Fruit fly (Drosophila melanogaster) whole organism: Measurements from ENCODE around the gene CG15721.

ENCODE experiments used
- CG8478 ChIP-seq: fragments of >200 bp; optimal IDR thresholded peaks from 2 replicates; lab custom pipeline; 2018; ENCODE audit warnings: inconsistent platforms
- Dll ChIP-seq: fragments of >200 bp; optimal IDR thresholded peaks from 2 replicates; lab custom pipeline; 2017
- EcR ChIP-seq, 2 experiments: fragments of >200 bp; optimal IDR thresholded peaks; 2 replicates each; lab custom pipeline; 2017; ENCODE audit warnings: missing biosample characterization in 2 of 2, missing genetic modification characterization in 2 of 2, missing genetic modification reagents in 2 of 2
- pan ChIP-seq: fragments of >200 bp; optimal IDR thresholded peaks from 2 replicates; lab custom pipeline; 2017
- psq ChIP-seq: fragments of >200 bp; optimal IDR thresholded peaks from 2 replicates; lab custom pipeline; 2017
- usp ChIP-seq: fragments of >200 bp; optimal IDR thresholded peaks from 2 replicates; lab custom pipeline; 2017; ENCODE audit warnings: missing biosample characterization, missing genetic modification characterization, mixed read lengths

The CG15721 gene

dm6 chrX:12957412-12957895, 13.1 kb upstream of the CG15721 start, which contains the start of gene hec:
TSS of gene hec (minus strand) at chrX:12957462.
- TF ChIP-seq psq (lab: Kevin White, UChicago), result no peak
- TF ChIP-seq EcR (GFP tag; optimal IDR thresholded peaks at IDR 0.05; lab: Kevin White, UChicago), result no peak
- no peak for TF ChIP-seq pan
- no peak for TF ChIP-seq Dll (lab: Kevin White, UChicago)
- TF ChIP-seq usp (GFP tag; lab: Kevin White, UChicago), result no peak
- TF ChIP-seq CG8478 (lab: Kevin White, UChicago), result no peak

dm6 chrX:12958920-12959319, 11.6 kb upstream of the CG15721 start, which contains the start of gene CG32642:
TSS of gene CG32642 (plus strand) at chrX:12959220.
- TF ChIP-seq psq (lab: Kevin White, UChicago), result no peak
- TF ChIP-seq usp (GFP tag; lab: Kevin White, UChicago), result no peak
- no peak for TF ChIP-seq EcR (GFP tag; optimal IDR thresholded peaks at IDR 0.05; lab: Kevin White, UChicago)
- TF ChIP-seq pan, result no peak
- TF ChIP-seq Dll (lab: Kevin White, UChicago), result no peak
- no peak for TF ChIP-seq CG8478 (lab: Kevin White, UChicago)

dm6 chrX:12967296-12967938, 3.1 kb upstream of the CG15721 start, which contains the start of gene Mur11Da:
TSS of gene Mur11Da (plus strand) at chrX:12967888.
- TF ChIP-seq psq (lab: Kevin White, UChicago), result no peak
- TF ChIP-seq pan, result no peak
- TF ChIP-seq CG8478 (lab: Kevin White, UChicago), result no peak
- TF ChIP-seq usp (GFP tag; lab: Kevin White, UChicago), result no peak
- no peak for TF ChIP-seq EcR (GFP tag; optimal IDR thresholded peaks at IDR 0.05; lab: Kevin White, UChicago)
- no peak for TF ChIP-seq Dll (lab: Kevin White, UChicago)

- TF ChIP-seq pan, result no peak
Observed at dm6 chrX:12976131-12976530, 5.6 kb downstream of the CG15721 start, which contains the start of gene CG12716. TSS of gene CG12716 (minus strand) at chrX:12976231.

dm6 chrX:12984224-12984623, 13.7 kb downstream of the CG15721 start, which contains the start of gene CG32643:
TSS of gene CG32643 (plus strand) at chrX:12984524.
- TF ChIP-seq psq (lab: Kevin White, UChicago), result no peak
- no peak for TF ChIP-seq Dll (lab: Kevin White, UChicago)
- no peak for TF ChIP-seq pan
- TF ChIP-seq EcR (GFP tag; optimal IDR thresholded peaks at IDR 0.05; lab: Kevin White, UChicago), result no peak
- no peak for TF ChIP-seq CG8478 (lab: Kevin White, UChicago)
- no peak for TF ChIP-seq usp (GFP tag; lab: Kevin White, UChicago)

dm6 chrX:12986948-12987450, 16.5 kb downstream of the CG15721 start:
- TF ChIP-seq psq (lab: Kevin White, UChicago) (no peak), pan (no peak)

dm6 chrX:12988025-12988801, 17.7 kb downstream of the CG15721 start, which contains the start of gene rsh:
TSS of gene rsh (plus strand) at chrX:12988615.
- TF ChIP-seq usp (GFP tag; lab: Kevin White, UChicago), result no peak
- no peak for TF ChIP-seq EcR (GFP tag; optimal IDR thresholded peaks at IDR 0.05; lab: Kevin White, UChicago)
- no peak for TF ChIP-seq CG8478 (lab: Kevin White, UChicago)
- no peak for TF ChIP-seq Dll (lab: Kevin White, UChicago)

dm6 chrX:13004779-13005178, 34.3 kb downstream of the CG15721 start, which contains the start of gene CG15719:
TSS of gene CG15719 (minus strand) at chrX:13004879.
- no peak for TF ChIP-seq pan
- TF ChIP-seq EcR (GFP tag; optimal IDR thresholded peaks at IDR 0.05; lab: Kevin White, UChicago), result no peak
- no peak for TF ChIP-seq psq (lab: Kevin White, UChicago)
- no peak for TF ChIP-seq usp (GFP tag; lab: Kevin White, UChicago)
- TF ChIP-seq CG8478 (lab: Kevin White, UChicago), result no peak
- no peak for TF ChIP-seq Dll (lab: Kevin White, UChicago)

- TF ChIP-seq usp (GFP tag; lab: Kevin White, UChicago), result no peak
- no peak for TF ChIP-seq pan
- no peak for TF ChIP-seq Dll (lab: Kevin White, UChicago)
- TF ChIP-seq psq (lab: Kevin White, UChicago), result no peak
- no peak for TF ChIP-seq EcR (GFP tag; optimal IDR thresholded peaks at IDR 0.05; lab: Kevin White, UChicago)
- TF ChIP-seq CG8478 (lab: Kevin White, UChicago), result no peak
Observed at dm6 chrX:13012289-13012688, 41.8 kb downstream of the CG15721 start.

- TF ChIP-seq psq (lab: Kevin White, UChicago) (no peak), Dll (lab: Kevin White, UChicago) (no peak), usp (GFP tag; lab: Kevin White, UChicago) (no peak), EcR (GFP tag; optimal IDR thresholded peaks at IDR 0.05; lab: Kevin White, UChicago) (no peak), CG8478 (lab: Kevin White, UChicago) (no peak), pan (no peak)
Observed at dm6 chrX:13021898-13022297, 51.4 kb downstream of the CG15721 start, which contains the start of gene CG2209. TSS of gene CG2209 (plus strand) at chrX:13022198.
